Worm (Caenorhabditis elegans): ENCODE data around the gene ifbp-1.

- TF ChIP-seq him-1 (tag; optimal IDR thresholded peaks at IDR 0.05) = no peak
- TF ChIP-seq dao-5 (tag; optimal IDR thresholded peaks at IDR 0.05) = no peak
- TF ChIP-seq W03F9.2 (tag; optimal IDR thresholded peaks at IDR 0.05) = no peak
Observed at ce11 chrV:13407913-13408312, 27.9 kb upstream of the ifbp-1 start, which contains the start of gene F53F1.3.
